Worm (Caenorhabditis elegans) whole organism, L3 larva: ENCODE measurements around the gene M153.3.

Experiments used
- aly-2 ChIP-seq: fragments of 150-350 bp; optimal IDR thresholded peaks from 2 replicates; lab custom pipeline; 2014; ENCODE audit warnings: missing biosample characterization, missing genetic modification characterization
- ceh-28 ChIP-seq: fragments of 150-350 bp; optimal IDR thresholded peaks from 2 replicates; lab custom pipeline; 2014; ENCODE audit warnings: missing biosample characterization, missing genetic modification reagents, missing genetic modification characterization
- ceh-82 ChIP-seq: fragments of 150-350 bp; optimal IDR thresholded peaks from 2 replicates; lab custom pipeline; 2014; ENCODE audit warnings: missing biosample characterization, missing genetic modification characterization
- ceh-9 ChIP-seq: sonication (generic microtip); optimal IDR thresholded peaks from 2 replicates; lab custom pipeline; 2018; ENCODE audit warnings: missing biosample characterization, missing genetic modification characterization
- egl-27 ChIP-seq: sonication (generic microtip); optimal IDR thresholded peaks from 4 replicates; lab custom pipeline; 2017; ENCODE audit warnings: missing biosample characterization, missing genetic modification reagents, missing genetic modification characterization
- egl-5 ChIP-seq: fragments of 150-350 bp; optimal IDR thresholded peaks from 2 replicates; lab custom pipeline; 2017; ENCODE audit warnings: missing biosample characterization, missing genetic modification reagents, missing genetic modification characterization, inconsistent platforms
- elt-2 ChIP-seq: sonication (generic microtip); optimal IDR thresholded peaks from 2 replicates; lab custom pipeline; 2016; ENCODE audit warnings: missing genetic modification reagents, mild to moderate bottlenecking, missing genetic modification characterization, missing compliant biosample characterization
- fkh-10 ChIP-seq: sonication (generic microtip); optimal IDR thresholded peaks from 2 replicates; lab custom pipeline; 2017; ENCODE audit warnings: missing biosample characterization, missing genetic modification reagents, missing genetic modification characterization
- lin-39 ChIP-seq: fragments of 150-350 bp; optimal IDR thresholded peaks from 2 replicates; lab custom pipeline; 2018; ENCODE audit warnings: missing biosample characterization, missing genetic modification reagents, missing genetic modification characterization
- nfya-1 ChIP-seq: sonication (generic microtip); optimal IDR thresholded peaks from 2 replicates; lab custom pipeline; 2017; ENCODE audit warnings: missing genetic modification characterization, mild to moderate bottlenecking, missing compliant biosample characterization, antibody characterized with exemption, moderate library complexity; ENCODE audit not compliant: insufficient read depth
- nhr-12 ChIP-seq: fragments of 150-350 bp; optimal IDR thresholded peaks from 2 replicates; lab custom pipeline; 2014; ENCODE audit warnings: missing biosample characterization, missing genetic modification characterization
- nhr-23 ChIP-seq: fragments of 150-350 bp; optimal IDR thresholded peaks from 2 replicates; lab custom pipeline; 2014; ENCODE audit warnings: missing biosample characterization, missing genetic modification reagents, missing genetic modification characterization
- nhr-25 ChIP-seq: sonication (generic microtip); optimal IDR thresholded peaks from 2 replicates; lab custom pipeline; 2017; ENCODE audit warnings: missing biosample characterization, missing genetic modification characterization
- nhr-43 ChIP-seq: sonication (generic microtip); optimal IDR thresholded peaks from 2 replicates; lab custom pipeline; 2016; ENCODE audit warnings: mild to moderate bottlenecking, missing genetic modification characterization, missing compliant biosample characterization; ENCODE audit not compliant: poor library complexity, severe bottlenecking
- pha-4 ChIP-seq: fragments of 150-350 bp; optimal IDR thresholded peaks from 2 replicates; lab custom pipeline; 2014; ENCODE audit warnings: missing biosample characterization, missing genetic modification reagents, missing genetic modification characterization
- pqm-1 ChIP-seq: fragments of 150-350 bp; optimal IDR thresholded peaks from 2 replicates; lab custom pipeline; 2017; ENCODE audit warnings: missing biosample characterization, missing genetic modification characterization, inconsistent platforms
- sea-2 ChIP-seq: fragments of 150-350 bp; sonication (generic microtip); optimal IDR thresholded peaks from 4 replicates; lab custom pipeline; 2014; ENCODE audit warnings: missing biosample characterization, missing genetic modification reagents, missing genetic modification characterization
- tbx-2 ChIP-seq: sonication (generic microtip); optimal IDR thresholded peaks from 2 replicates; lab custom pipeline; 2016; ENCODE audit warnings: mild to moderate bottlenecking, missing genetic modification characterization, missing compliant biosample characterization
- unc-39 ChIP-seq: sonication (generic microtip); optimal IDR thresholded peaks from 4 replicates; lab custom pipeline; 2017; ENCODE audit warnings: missing biosample characterization, missing genetic modification characterization
- unc-62 ChIP-seq: fragments of 150-350 bp; sonication (generic microtip); optimal IDR thresholded peaks from 4 replicates; lab custom pipeline; 2014; ENCODE audit warnings: missing biosample characterization, missing genetic modification reagents, missing genetic modification characterization
- ztf-11 ChIP-seq: fragments of 150-350 bp; optimal IDR thresholded peaks from 2 replicates; lab custom pipeline; 2014; ENCODE audit warnings: missing biosample characterization, missing genetic modification characterization
- ztf-4 ChIP-seq: fragments of 150-350 bp; optimal IDR thresholded peaks from 2 replicates; lab custom pipeline; 2014; ENCODE audit warnings: missing biosample characterization, missing genetic modification characterization

M153.3 gene

ce11 chrX:12179090-12179488, 36.4 kb downstream of the M153.3 start:
- no peak for TF ChIP-seq nfya-1
- TF ChIP-seq pha-4 (tag; lab: Kevin White, UChicago) = peak; percentile 56

ce11 chrX:12179817-12180384, 37.2 kb downstream of the M153.3 start:
- TF ChIP-seq egl-5 (peak; percentile 48), tbx-2 (tag; lab: Kevin White, UChicago) (peak; percentile 34), ztf-11 (tag; lab: Kevin White, UChicago) (no peak), lin-39 (tag; lab: Kevin White, UChicago) (peak; percentile 64)

DNA sequence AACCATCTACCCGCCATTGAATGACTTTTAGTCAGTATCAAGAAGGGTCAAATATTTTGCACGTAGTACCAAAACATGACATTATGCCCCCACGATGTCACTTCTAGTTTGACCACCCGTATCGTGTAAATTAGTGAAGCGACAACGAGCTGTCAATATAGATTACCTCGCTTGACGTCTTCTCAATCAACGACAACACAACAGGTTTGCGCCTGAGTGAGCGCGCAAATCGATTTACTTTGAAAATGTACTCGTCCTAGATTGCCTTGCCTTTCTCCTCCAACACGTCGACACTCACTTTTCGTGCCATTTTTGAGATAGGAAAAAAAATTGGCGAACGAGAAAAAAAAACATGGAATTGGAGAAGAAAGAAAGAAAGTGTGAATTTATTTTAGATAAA, 38.0 kb downstream of the M153.3 start:
- TF ChIP-seq egl-27 (no peak), nfya-1 (peak; percentile 33), unc-62 (GFP tag; lab: Kevin White, UChicago) (peak; percentile 83), nhr-25 (tag; lab: Kevin White, UChicago) (peak; percentile 82), ztf-4 (tag; lab: Kevin White, UChicago) (no peak), unc-39 (tag; lab: Kevin White, UChicago) (no peak), ceh-28 (peak; percentile 54), sea-2 (GFP tag; lab: Kevin White, UChicago) (no peak), nhr-12 (tag; lab: Kevin White, UChicago) (no peak), nhr-43 (peak; percentile 73), nhr-23 (tag; lab: Kevin White, UChicago) (peak; percentile 45)
- TF ChIP-seq, all 47 proteins: peak for 6

ce11 chrX:12181606-12182005, 38.9 kb downstream of the M153.3 start:
- peak; percentile 30 for TF ChIP-seq elt-2 (tag; lab: Kevin White, UChicago)
- TF ChIP-seq pha-4 (tag; lab: Kevin White, UChicago) = peak; percentile 39
- peak; percentile 28 for TF ChIP-seq pqm-1 (tag; lab: Kevin White, UChicago)
- TF ChIP-seq aly-2 (tag; lab: Kevin White, UChicago) = no peak
- no peak for TF ChIP-seq ceh-9 (tag; lab: Kevin White, UChicago)

- TF ChIP-seq fkh-10 (no peak), lin-39 (tag; lab: Kevin White, UChicago) (peak; percentile 43), egl-5 (peak; percentile 58), unc-62 (GFP tag; lab: Kevin White, UChicago) (peak; percentile 48)
Observed at ce11 chrX:12182684-12183477, 40.2 kb downstream of the M153.3 start.

DNA sequence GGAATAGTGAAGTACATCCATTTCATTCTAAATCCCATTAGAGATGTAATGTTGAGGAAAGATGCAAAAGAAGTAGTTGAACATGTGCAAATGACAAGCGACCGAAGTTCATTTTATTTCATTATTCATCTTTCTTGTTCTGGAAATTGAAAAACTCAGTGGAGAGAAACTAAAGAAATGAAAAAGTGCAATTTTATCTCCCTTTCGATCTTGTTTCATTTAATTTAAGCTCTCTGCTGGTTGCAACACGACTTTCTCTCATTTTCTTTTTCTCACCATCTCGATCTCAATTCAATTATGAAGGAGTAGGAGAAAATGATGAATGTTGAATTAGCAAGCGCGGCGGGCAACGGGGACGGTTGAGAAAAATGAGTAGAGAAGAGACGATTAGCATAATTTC, 41.7 kb downstream of the M153.3 start:
- TF ChIP-seq nfya-1 (peak; percentile 19), fkh-10 (peak; percentile 65), pha-4 (tag; lab: Kevin White, UChicago) (no peak)
- TF ChIP-seq, all 47 proteins: peak for 2

DNA sequence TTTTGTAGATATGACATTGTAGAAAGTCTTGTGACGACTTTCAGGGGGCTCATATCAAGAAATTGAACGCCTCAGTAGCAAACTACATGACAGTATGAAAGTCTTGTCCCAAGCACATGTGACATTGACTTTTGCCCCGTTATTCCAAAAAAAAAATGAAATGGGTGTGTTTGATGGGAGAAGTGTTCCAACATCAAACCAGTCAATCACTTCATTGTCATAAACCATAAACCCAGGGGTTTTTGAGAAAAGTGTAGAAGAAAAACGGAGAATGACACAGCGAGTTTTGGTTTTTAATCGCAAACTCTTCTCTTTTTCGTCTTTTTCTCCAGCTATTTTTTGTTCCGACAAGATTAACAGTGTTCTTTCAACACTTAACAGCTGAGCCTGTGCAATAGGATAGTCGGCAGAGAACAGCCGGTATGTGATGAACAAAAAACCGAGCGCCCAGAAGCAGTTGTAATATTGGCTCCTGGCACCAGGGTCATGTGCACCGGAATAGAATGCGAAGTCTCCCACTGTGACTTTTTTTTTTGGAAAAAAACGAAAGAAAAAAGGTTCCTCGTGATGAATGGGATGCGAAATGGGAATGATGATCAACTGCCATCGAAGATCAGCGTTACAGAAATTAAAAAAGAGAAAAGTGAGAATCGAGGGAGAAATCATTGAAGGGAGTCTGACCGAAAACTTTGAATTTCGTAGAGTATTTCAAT, 43.3 kb downstream of the M153.3 start:
- no peak for TF ChIP-seq ceh-82
- peak; percentile 32 for TF ChIP-seq pha-4 (tag; lab: Kevin White, UChicago)
- TF ChIP-seq, all 47 proteins: peak for 1

DNA sequence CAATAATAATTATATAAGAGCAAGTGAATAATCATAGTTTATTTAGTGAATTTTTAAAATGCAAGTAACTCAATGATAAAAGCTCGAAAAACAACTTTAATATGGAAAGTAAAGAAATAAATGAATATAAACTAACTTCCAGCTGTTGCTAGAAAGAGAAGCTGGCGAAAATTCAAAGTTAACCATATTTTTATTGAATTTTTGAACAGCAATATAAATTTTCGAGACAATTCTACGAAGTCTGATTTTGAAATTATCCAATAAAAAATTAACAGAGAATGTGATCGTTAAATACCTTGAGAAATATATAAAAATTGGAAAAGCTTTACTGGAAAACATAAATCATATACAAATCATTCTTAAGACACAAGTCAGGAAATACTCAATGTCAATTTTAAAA, 43.9 kb downstream of the M153.3 start:
- no peak for TF ChIP-seq aly-2 (tag; lab: Kevin White, UChicago)
